Worm (Caenorhabditis elegans) whole organism, late embryonic: Measurements from ENCODE around the gene T01H3.5.

Source experiments
- C08G9.2 ChIP-seq: sonication (generic microtip); optimal IDR thresholded peaks from 2 replicates; lab custom pipeline; 2016; ENCODE audit warnings: mild to moderate bottlenecking, missing genetic modification characterization, moderate library complexity, missing compliant biosample characterization
- C38D4.7 ChIP-seq: fragments of 200-800 bp; sonication (Bioruptor generic); optimal IDR thresholded peaks from 2 replicates; lab custom pipeline; 2018; ENCODE audit warnings: mild to moderate bottlenecking, missing genetic modification characterization, moderate library complexity, missing compliant biosample characterization
- K02D7.2 ChIP-seq: sonication (generic microtip); optimal IDR thresholded peaks from 2 replicates; lab custom pipeline; 2017; ENCODE audit warnings: mild to moderate bottlenecking, missing genetic modification characterization, missing compliant biosample characterization
- T23F11.4 ChIP-seq: fragments of 200-800 bp; sonication (Bioruptor generic); optimal IDR thresholded peaks from 2 replicates; lab custom pipeline; 2018; ENCODE audit warnings: mild to moderate bottlenecking, missing genetic modification characterization, missing compliant biosample characterization
- ceh-14 ChIP-seq: sonication (generic microtip); optimal IDR thresholded peaks from 2 replicates; lab custom pipeline; 2016; ENCODE audit warnings: missing genotype, missing genetic modification characterization, missing compliant biosample characterization
- ceh-18 ChIP-seq: sonication (generic microtip); optimal IDR thresholded peaks from 2 replicates; lab custom pipeline; 2016; ENCODE audit warnings: missing genetic modification characterization, missing compliant biosample characterization
- ceh-19 ChIP-seq: fragments of 200-800 bp; sonication (Bioruptor generic); optimal IDR thresholded peaks from 2 replicates; lab custom pipeline; 2018; ENCODE audit warnings: mild to moderate bottlenecking, missing genetic modification characterization, missing compliant biosample characterization
- ceh-22 ChIP-seq: sonication (generic microtip); optimal IDR thresholded peaks from 2 replicates; lab custom pipeline; 2017; ENCODE audit warnings: missing biosample characterization, missing genetic modification characterization
- ceh-24 ChIP-seq: sonication (generic microtip); optimal IDR thresholded peaks from 2 replicates; lab custom pipeline; 2016; ENCODE audit warnings: mild to moderate bottlenecking, missing genetic modification characterization, missing compliant biosample characterization
- ceh-31 ChIP-seq: sonication (generic microtip); optimal IDR thresholded peaks from 2 replicates; lab custom pipeline; 2016; ENCODE audit warnings: missing genetic modification characterization, missing compliant biosample characterization
- ceh-45 ChIP-seq: fragments of 200-800 bp; sonication (Bioruptor generic); IDR thresholded peaks from 2 replicates; pipeline ENCODE4 v1.3.6; 2022; ENCODE audit warnings: missing genetic modification reagents, missing genetic modification characterization, missing compliant biosample characterization
- ceh-9 ChIP-seq: sonication (generic microtip); optimal IDR thresholded peaks from 2 replicates; lab custom pipeline; 2016; ENCODE audit warnings: mild to moderate bottlenecking, missing genetic modification characterization, inconsistent platforms, missing compliant biosample characterization
- dmd-4 ChIP-seq: sonication (generic microtip); optimal IDR thresholded peaks from 2 replicates; lab custom pipeline; 2016; ENCODE audit warnings: borderline replicate concordance, missing genetic modification characterization, missing compliant biosample characterization
- elt-2 ChIP-seq: sonication (generic microtip); optimal IDR thresholded peaks from 2 replicates; lab custom pipeline; 2016; ENCODE audit warnings: missing genetic modification reagents, missing genetic modification characterization, missing compliant biosample characterization
- elt-4 ChIP-seq: sonication (generic microtip); optimal IDR thresholded peaks from 2 replicates; lab custom pipeline; 2016; ENCODE audit warnings: missing genetic modification characterization, missing compliant biosample characterization
- ets-4 ChIP-seq: sonication (generic microtip); optimal IDR thresholded peaks from 2 replicates; lab custom pipeline; 2016; ENCODE audit warnings: missing genetic modification characterization, missing compliant biosample characterization
- fax-1 ChIP-seq: sonication (generic microtip); optimal IDR thresholded peaks from 2 replicates; lab custom pipeline; 2016; ENCODE audit warnings: missing genotype, missing genetic modification characterization, missing compliant biosample characterization
- gmeb-2 ChIP-seq: sonication (generic microtip); optimal IDR thresholded peaks from 2 replicates; lab custom pipeline; 2016; ENCODE audit warnings: missing genetic modification characterization, inconsistent platforms, missing compliant biosample characterization
- hlh-13 ChIP-seq: fragments of 200-800 bp; sonication (Bioruptor generic); optimal IDR thresholded peaks from 2 replicates; lab custom pipeline; 2018; ENCODE audit warnings: mild to moderate bottlenecking, missing genetic modification characterization, missing compliant biosample characterization
- hlh-6 ChIP-seq: sonication (generic microtip); optimal IDR thresholded peaks from 2 replicates; lab custom pipeline; 2016; ENCODE audit warnings: missing genotype, missing genetic modification characterization, missing compliant biosample characterization
- hlh-8 ChIP-seq: sonication (generic microtip); optimal IDR thresholded peaks from 2 replicates; lab custom pipeline; 2016; ENCODE audit warnings: missing genotype, missing genetic modification characterization, missing compliant biosample characterization
- mec-3 ChIP-seq: sonication (generic microtip); optimal IDR thresholded peaks from 2 replicates; lab custom pipeline; 2016; ENCODE audit warnings: borderline replicate concordance, missing genetic modification characterization, missing compliant biosample characterization
- nfya-1 ChIP-seq: sonication (generic microtip); optimal IDR thresholded peaks from 2 replicates; lab custom pipeline; 2017; ENCODE audit warnings: missing genetic modification characterization, mild to moderate bottlenecking, missing compliant biosample characterization, antibody characterized with exemption, moderate library complexity
- npax-4 ChIP-seq: sonication (generic microtip); optimal IDR thresholded peaks from 2 replicates; lab custom pipeline; 2016; ENCODE audit warnings: missing genetic modification characterization, missing compliant biosample characterization
- odd-2 ChIP-seq: sonication (generic microtip); optimal IDR thresholded peaks from 2 replicates; lab custom pipeline; 2017; ENCODE audit warnings: antibody characterized with exemption, mild to moderate bottlenecking, missing genetic modification characterization, missing compliant biosample characterization
- pax-1 ChIP-seq: fragments of 150-350 bp; optimal IDR thresholded peaks from 2 replicates; lab custom pipeline; 2014; ENCODE audit warnings: missing biosample characterization, missing genetic modification characterization
- pha-2 ChIP-seq: sonication (generic microtip); optimal IDR thresholded peaks from 2 replicates; lab custom pipeline; 2017; ENCODE audit warnings: mild to moderate bottlenecking, missing genetic modification characterization, missing compliant biosample characterization
- pqm-1 ChIP-seq: sonication (generic microtip); optimal IDR thresholded peaks from 2 replicates; lab custom pipeline; 2016; ENCODE audit warnings: missing genetic modification characterization, missing compliant biosample characterization
- pros-1 ChIP-seq: fragments of 150-350 bp; optimal IDR thresholded peaks from 2 replicates; lab custom pipeline; 2014; ENCODE audit warnings: missing biosample characterization, missing genetic modification reagents, missing genetic modification characterization
- ref-2 ChIP-seq: sonication (generic microtip); optimal IDR thresholded peaks from 2 replicates; lab custom pipeline; 2016; ENCODE audit warnings: missing genetic modification characterization, missing compliant biosample characterization
- sdc-2 ChIP-seq: sonication (generic microtip); optimal IDR thresholded peaks from 2 replicates; lab custom pipeline; 2016; ENCODE audit warnings: missing genotype, missing genetic modification characterization, missing compliant biosample characterization
- sox-2 ChIP-seq: fragments of 200-800 bp; sonication (Bioruptor generic); IDR thresholded peaks from 2 replicates; pipeline ENCODE4 v1.3.6; 2022; ENCODE audit warnings: missing genetic modification reagents, missing genetic modification characterization, missing compliant biosample characterization
- sox-4 ChIP-seq: sonication (generic microtip); optimal IDR thresholded peaks from 2 replicates; lab custom pipeline; 2017; ENCODE audit warnings: mild to moderate bottlenecking, missing genetic modification characterization, inconsistent platforms, missing compliant biosample characterization
- tbx-2 ChIP-seq: sonication (generic microtip); optimal IDR thresholded peaks from 2 replicates; lab custom pipeline; 2016; ENCODE audit warnings: missing genetic modification characterization, missing compliant biosample characterization
- ttx-3 ChIP-seq: sonication (generic microtip); optimal IDR thresholded peaks from 2 replicates; lab custom pipeline; 2016; ENCODE audit warnings: missing genetic modification reagents, missing genetic modification characterization, missing compliant biosample characterization
- zip-5 ChIP-seq: sonication (generic microtip); optimal IDR thresholded peaks from 2 replicates; lab custom pipeline; 2016; ENCODE audit warnings: missing genetic modification characterization, missing compliant biosample characterization

Gene T01H3.5

DNA sequence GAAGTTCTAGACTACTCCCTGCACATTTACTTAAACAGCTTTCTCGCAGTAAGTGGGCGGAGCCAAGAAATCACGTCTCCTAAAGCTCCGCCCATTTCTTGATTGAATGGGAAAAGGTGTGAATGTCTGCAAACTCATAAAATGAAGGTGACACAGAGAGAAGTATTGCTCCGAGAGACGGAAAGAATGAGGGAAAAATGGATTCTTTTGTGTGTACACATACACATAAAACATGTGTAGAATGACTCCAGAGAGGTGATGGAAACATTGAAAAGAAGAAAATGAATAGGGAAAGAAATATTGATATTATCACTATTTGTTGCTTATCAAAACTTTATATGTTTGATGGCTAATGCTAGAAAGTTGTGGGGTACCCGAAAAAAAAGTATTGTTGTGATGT, 27.9 kb upstream of the T01H3.5 start:
- TF ChIP-seq ceh-14 (tag; lab: Kevin White, UChicago) = peak; percentile 3
- no peak for TF ChIP-seq C08G9.2 (tag; lab: Kevin White, UChicago)
- no peak for TF ChIP-seq C38D4.7 (GFP tag; lab: Kevin White, UChicago)
- TF ChIP-seq, all 69 proteins: peak for 1

DNA sequence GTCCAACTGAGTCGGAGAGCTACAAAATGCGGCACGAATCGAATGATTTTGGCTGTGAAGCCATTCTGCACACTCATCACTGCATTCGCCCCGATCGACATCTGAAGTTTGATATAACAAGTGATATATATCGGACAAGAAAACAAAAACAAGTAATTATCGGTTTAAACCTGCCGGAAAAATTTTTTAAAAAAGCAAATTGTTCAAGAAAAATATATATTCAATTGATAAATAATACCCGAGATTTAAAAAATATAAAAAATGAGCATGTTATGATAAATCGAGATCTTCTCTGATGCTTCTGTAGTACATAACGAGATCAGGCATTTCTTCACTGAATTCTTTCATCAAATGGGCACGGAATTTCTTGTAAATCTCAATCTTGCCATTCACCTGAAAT, 25.7 kb upstream of the T01H3.5 start, which contains the start of gene T09A5.5:
T09A5.5 (minus strand) TSS at position 101 of the 400 bp plus-strand sequence.
- TF ChIP-seq dmd-4 (tag; lab: Kevin White, UChicago) (no peak), fax-1 (tag; lab: Kevin White, UChicago) (no peak), T23F11.4 (GFP tag; lab: Kevin White, UChicago) (no peak), hlh-13 (no peak), elt-2 (tag; lab: Kevin White, UChicago) (no peak), pros-1 (no peak), ceh-19 (GFP tag; lab: Kevin White, UChicago) (no peak), hlh-6 (no peak), sdc-2 (tag; lab: Kevin White, UChicago) (no peak), ceh-18 (tag; lab: Kevin White, UChicago) (no peak), sox-4 (tag; lab: Kevin White, UChicago) (no peak)

DNA sequence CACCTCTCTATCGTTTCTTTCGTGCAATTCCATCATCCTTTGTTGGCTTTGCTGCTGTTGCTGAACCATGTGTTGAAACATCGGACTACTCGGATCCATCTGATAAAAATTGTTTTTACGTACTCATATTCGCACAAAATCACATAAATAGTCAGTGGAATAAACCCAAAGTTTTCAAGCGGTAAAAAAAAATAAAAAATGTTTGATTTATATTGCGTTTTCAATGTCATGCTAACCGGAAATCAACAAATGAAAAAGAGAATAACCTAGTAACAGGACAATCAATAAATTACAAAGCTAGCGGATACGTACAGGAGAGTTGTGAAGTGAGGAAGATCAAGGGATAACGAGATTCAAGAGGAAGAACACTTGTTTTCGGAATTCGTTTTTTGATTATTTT, 24.5 kb upstream of the T01H3.5 start, which contains the start of gene mdt-10:
mdt-10 (minus strand) TSS at position 101 of the 400 bp plus-strand sequence.
- TF ChIP-seq C38D4.7 (GFP tag; lab: Kevin White, UChicago) = no peak
- no peak for TF ChIP-seq ref-2
- no peak for TF ChIP-seq ceh-45 (GFP tag; lab: Robert Waterston, UW)
- TF ChIP-seq elt-4 (tag; lab: Kevin White, UChicago) = no peak
- no peak for TF ChIP-seq pax-1 (tag; lab: Kevin White, UChicago)
- no peak for TF ChIP-seq ttx-3
- TF ChIP-seq sox-2 (GFP tag; lab: Robert Waterston, UW) = no peak
- no peak for TF ChIP-seq ceh-18 (tag; lab: Kevin White, UChicago)
- TF ChIP-seq nfya-1 (tag; lab: Kevin White, UChicago) = no peak
- no peak for TF ChIP-seq mec-3 (tag; lab: Kevin White, UChicago)
- TF ChIP-seq ets-4 = no peak
- no peak for TF ChIP-seq tbx-2
- no peak for TF ChIP-seq sdc-2 (tag; lab: Kevin White, UChicago)
- no peak for TF ChIP-seq odd-2 (tag; lab: Kevin White, UChicago)
- TF ChIP-seq pha-2 (tag; lab: Kevin White, UChicago) = no peak
- no peak for TF ChIP-seq pqm-1 (tag; lab: Kevin White, UChicago)
- TF ChIP-seq ceh-31 = no peak

DNA sequence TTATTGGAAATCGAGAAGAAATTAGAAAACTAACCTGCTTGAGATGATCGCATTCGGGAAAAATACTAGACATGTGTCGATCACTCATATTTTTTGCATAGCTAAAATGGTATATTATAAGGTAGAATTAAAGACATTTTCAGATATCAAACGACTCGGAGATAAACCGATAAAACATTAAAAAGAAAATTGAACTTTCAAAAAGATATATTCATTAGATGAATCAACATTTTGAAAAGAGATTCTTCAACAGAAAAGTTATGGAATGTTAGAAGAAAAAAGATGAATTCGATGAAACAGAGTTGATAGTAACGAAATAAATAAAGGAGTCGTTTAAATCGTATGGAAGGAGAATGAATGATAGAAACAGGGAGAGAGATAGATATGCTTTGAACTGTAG, 23.8 kb upstream of the T01H3.5 start, which contains the start of gene mdmh-35:
mdmh-35 (minus strand) TSS at position 101 of the 400 bp plus-strand sequence.
- TF ChIP-seq hlh-8 (no peak), zip-5 (tag; lab: Kevin White, UChicago) (no peak), gmeb-2 (tag; lab: Kevin White, UChicago) (no peak), ceh-24 (no peak), elt-4 (tag; lab: Kevin White, UChicago) (no peak), ceh-9 (tag; lab: Kevin White, UChicago) (no peak), ceh-22 (tag; lab: Kevin White, UChicago) (no peak), K02D7.2 (no peak), hlh-13 (no peak), C08G9.2 (tag; lab: Kevin White, UChicago) (no peak), pha-2 (tag; lab: Kevin White, UChicago) (no peak), npax-4 (tag; lab: Kevin White, UChicago) (no peak)
